Worm (Caenorhabditis elegans) whole organism, L4/young adult: ENCODE data around the gene dnc-4.
"Not testable (repeated sequence)": the region's sequence is repeated elsewhere in the genome, so short reads cannot be mapped to it uniquely, and the experiment has no call there.

Experiments used
- W03F9.2 ChIP-seq: fragments of 150-350 bp; optimal IDR thresholded peaks from 2 replicates; lab custom pipeline; 2014; ENCODE audit warnings: missing biosample characterization, missing genetic modification characterization
- dao-5 ChIP-seq: sonication (generic microtip); optimal IDR thresholded peaks from 2 replicates; lab custom pipeline; 2016; ENCODE audit warnings: missing genotype, missing genetic modification characterization, moderate library complexity, missing compliant biosample characterization
- him-1 ChIP-seq: sonication (generic microtip); optimal IDR thresholded peaks from 2 replicates; lab custom pipeline; 2016; ENCODE audit warnings: missing genotype, missing genetic modification reagents, missing genetic modification characterization, missing compliant biosample characterization

ce11 chrIV:8015726-8016312, 3.8 kb downstream of the dnc-4 start, which contains the start of gene C26B2.7:
- TF ChIP-seq him-1 = peak; percentile 53
- not testable (repeated sequence) for TF ChIP-seq dao-5 (tag; lab: Kevin White, UChicago)
- TF ChIP-seq W03F9.2 (tag; lab: Kevin White, UChicago) = peak; percentile 2
